Worm (Caenorhabditis elegans): Measurements from ENCODE around the gene rpb-9.
A peak's percentile ranks its signal among the peaks of the same experiment; 100 is the strongest.

Gene rpb-9

ce11 chrV:8039085-8039525 lies 27.0 kb upstream of the rpb-9 start (continued):
- 0 out of 2 replicates have a peak, but pooled peaks have one; percentile 9 for TF ChIP-seq pha-4 (GFP tag; IDR thresholded peaks at IDR 0.05)
- no peak for TF ChIP-seq pha-4 (tag; optimal IDR thresholded peaks at IDR 0.05)

- no peak for TF ChIP-seq lim-7 (GFP tag; IDR thresholded peaks at IDR 0.05)
- no peak for TF ChIP-seq saeg-2 (GFP tag; IDR thresholded peaks at IDR 0.05)
- TF ChIP-seq mep-1 (tag; optimal IDR thresholded peaks at IDR 0.05): no peak
- TF ChIP-seq ceh-32 (tag; optimal IDR thresholded peaks at IDR 0.05; ENCODE audit: poor library complexity): no peak
- no peak for TF ChIP-seq D1046.2 (GFP tag; IDR thresholded peaks at IDR 0.05)
- no peak for TF ChIP-seq lin-39 (tag; optimal IDR thresholded peaks at IDR 0.05)
- no peak for TF ChIP-seq fkh-10 (GFP tag; optimal IDR thresholded peaks at IDR 0.05)
- TF ChIP-seq duxl-1 (tag; optimal IDR thresholded peaks at IDR 0.05; ENCODE audit: poor library complexity): no peak
- no peak for TF ChIP-seq egl-43 (GFP tag; IDR thresholded peaks at IDR 0.05)
- no peak for TF ChIP-seq daf-19 (GFP tag; conservative IDR thresholded peaks at IDR 0.05)
- no peak for TF ChIP-seq tag-97 (GFP tag; IDR thresholded peaks at IDR 0.05)
- no peak for TF ChIP-seq unc-62 (GFP tag; optimal IDR thresholded peaks at IDR 0.05 in 1 of 2)
- no peak for TF ChIP-seq unc-62 (tag; optimal IDR thresholded peaks at IDR 0.05)
- no peak for TF ChIP-seq hmg-1.1 (GFP tag; IDR thresholded peaks at IDR 0.05)
- TF ChIP-seq lin-13 (GFP tag; optimal IDR thresholded peaks at IDR 0.05): no peak
- no peak for TF ChIP-seq nhr-48 (tag; optimal IDR thresholded peaks at IDR 0.05)
- no peak for TF ChIP-seq lir-3 (tag; optimal IDR thresholded peaks at IDR 0.05)
- no peak for TF ChIP-seq vab-7 (GFP tag; IDR thresholded peaks at IDR 0.05)
- TF ChIP-seq gei-8 (GFP tag; optimal IDR thresholded peaks at IDR 0.05): no peak
These were observed 23.8 kb upstream of the rpb-9 start, which contains the start of gene ZC513.14 for ce11 chrV:8035947-8036346. TSS of gene ZC513.14 (minus strand) at chrV:8036047.

DNA sequence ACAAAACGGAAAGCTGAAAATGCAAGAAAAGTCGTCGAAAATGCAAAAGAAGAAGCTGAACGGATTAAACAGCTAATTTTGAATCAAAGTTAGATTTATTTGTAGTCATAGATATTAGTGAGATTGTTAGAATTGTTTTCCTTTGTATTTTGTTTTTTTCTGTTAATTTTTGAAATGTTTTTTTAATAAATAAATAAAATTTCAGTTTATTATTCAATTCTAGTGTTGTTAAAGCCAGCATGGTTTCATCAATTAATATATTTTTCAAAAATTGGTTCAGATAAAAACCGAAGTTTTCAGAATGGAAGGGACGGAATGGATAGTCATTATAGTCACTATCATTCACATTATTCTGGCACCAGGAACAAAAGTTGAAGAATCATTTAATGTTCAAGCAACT lies 22.7 kb upstream of the rpb-9 start, which contains the start of gene algn-12:
Gene algn-12 (plus strand): TSS at position 301 of the 400 bp plus-strand sequence.
- no peak for TF ChIP-seq Y48G9A.11 (GFP tag; IDR thresholded peaks at IDR 0.05)
- TF ChIP-seq tag-97 (GFP tag; IDR thresholded peaks at IDR 0.05): no peak
- no peak for TF ChIP-seq ztf-7 (tag; optimal IDR thresholded peaks at IDR 0.05)
- no peak for TF ChIP-seq dmd-6 (GFP tag; IDR thresholded peaks at IDR 0.05)
- no peak for TF ChIP-seq zfp-3 (GFP tag; conservative IDR thresholded peaks at IDR 0.05)
- no peak for TF ChIP-seq ama-1 (optimal IDR thresholded peaks at IDR 0.05)
- no peak for TF ChIP-seq lim-7 (GFP tag; IDR thresholded peaks at IDR 0.05)
- TF ChIP-seq Y5F2A.4 (GFP tag; optimal IDR thresholded peaks at IDR 0.05): no peak
- no peak for TF ChIP-seq F26F4.8 (GFP tag; conservative IDR thresholded peaks at IDR 0.05)
- TF ChIP-seq gei-8 (GFP tag; optimal IDR thresholded peaks at IDR 0.05): no peak
- no peak for TF ChIP-seq nhr-11 (tag; optimal IDR thresholded peaks at IDR 0.05)
- TF ChIP-seq pqm-1 (tag; optimal IDR thresholded peaks at IDR 0.05): no peak
- no peak for TF ChIP-seq lin-39 (tag; optimal IDR thresholded peaks at IDR 0.05)
- TF ChIP-seq madf-9 (GFP tag; conservative IDR thresholded peaks at IDR 0.05): no peak
- TF ChIP-seq hif-1 (tag; optimal IDR thresholded peaks at IDR 0.05): no peak

ce11 chrV:8031121-8031520 lies 19.0 kb upstream of the rpb-9 start, which contains the start of gene vars-1:
TSS of gene vars-1 (plus strand) at chrV:8031411.
- no peak for TF ChIP-seq F26F4.8 (GFP tag; conservative IDR thresholded peaks at IDR 0.05)
- no peak for TF ChIP-seq spr-3 (GFP tag; optimal IDR thresholded peaks at IDR 0.05)
- TF ChIP-seq daf-16 (GFP tag; optimal IDR thresholded peaks at IDR 0.05): no peak
- TF ChIP-seq daf-16 (tag; optimal IDR thresholded peaks at IDR 0.05): peak; percentile 37
- TF ChIP-seq php-3 (GFP tag; IDR thresholded peaks at IDR 0.05): no peak
- no peak for TF ChIP-seq ces-1 (GFP tag; optimal IDR thresholded peaks at IDR 0.05)
- TF ChIP-seq ceh-20 (GFP tag; IDR thresholded peaks at IDR 0.05): no peak
- no peak for TF ChIP-seq dmd-9 (GFP tag; IDR thresholded peaks at IDR 0.05)
- TF ChIP-seq daf-19 (GFP tag; conservative IDR thresholded peaks at IDR 0.05): no peak
- TF ChIP-seq rbr-2 (tag; optimal IDR thresholded peaks at IDR 0.05): no peak
- TF ChIP-seq pqm-1 (tag; optimal IDR thresholded peaks at IDR 0.05): no peak
- TF ChIP-seq mes-2 (tag; optimal IDR thresholded peaks at IDR 0.05; ENCODE audit: poor library complexity, severe bottlenecking): peak; percentile 58
- TF ChIP-seq sdz-12 (GFP tag; optimal IDR thresholded peaks at IDR 0.05): no peak
- no peak for TF ChIP-seq egl-43 (GFP tag; IDR thresholded peaks at IDR 0.05)
- no peak for TF ChIP-seq unc-130 (GFP tag; optimal IDR thresholded peaks at IDR 0.05)
- TF ChIP-seq T20F7.1 (GFP tag; optimal IDR thresholded peaks at IDR 0.05): peak; percentile 46
- peak; percentile 17 for TF ChIP-seq mep-1 (tag; optimal IDR thresholded peaks at IDR 0.05)
- TF ChIP-seq zfp-3 (GFP tag; conservative IDR thresholded peaks at IDR 0.05): no peak
- TF ChIP-seq R02D3.7 (tag; optimal IDR thresholded peaks at IDR 0.05): no peak
- no peak for TF ChIP-seq nhr-48 (tag; optimal IDR thresholded peaks at IDR 0.05)
- peak; percentile 33 for TF ChIP-seq ama-1 (optimal IDR thresholded peaks at IDR 0.05)
- no peak for TF ChIP-seq ceh-28 (tag; optimal IDR thresholded peaks at IDR 0.05)
- no peak for TF ChIP-seq zip-11 (GFP tag; IDR thresholded peaks at IDR 0.05)

All from whole organism, L4 larva.